Worm (Caenorhabditis elegans): ENCODE data around the gene C06E2.2.

- TF ChIP-seq zag-1 (tag; optimal IDR thresholded peaks at IDR 0.05) (no peak), tbx-2 (tag; optimal IDR thresholded peaks at IDR 0.05) (no peak), ama-1 (optimal IDR thresholded peaks at IDR 0.05) (no peak), nhr-11 (tag; optimal IDR thresholded peaks at IDR 0.05) (no peak), ZK546.5 (tag; optimal IDR thresholded peaks at IDR 0.05) (no peak), elt-3 (tag; optimal IDR thresholded peaks at IDR 0.05) (no peak), elt-1 (tag; optimal IDR thresholded peaks at IDR 0.05) (no peak), ceh-9 (tag; optimal IDR thresholded peaks at IDR 0.05) (no peak), lin-39 (tag; optimal IDR thresholded peaks at IDR 0.05) (no peak), unc-62 (GFP tag; optimal IDR thresholded peaks at IDR 0.05) (no peak), ceh-28 (tag; optimal IDR thresholded peaks at IDR 0.05) (no peak), daf-12 (tag; optimal IDR thresholded peaks at IDR 0.05) (no peak), nhr-76 (tag; optimal IDR thresholded peaks at IDR 0.05) (no peak), ztf-4 (tag; optimal IDR thresholded peaks at IDR 0.05) (no peak)
Measured at ce11 chrX:8892808-8893207, 13.4 kb downstream of the C06E2.2 start, which contains the start of gene C13E3.1.
